Worm (Caenorhabditis elegans): Measurements from ENCODE around the gene C03F11.2.

C03F11.2 gene

ce11 chrX:5397300-5397699 is at the start of gene C03F11.2:
C03F11.2 (minus strand) TSS chrX:5397400.
- no peak for TF ChIP-seq tab-1 (GFP tag; IDR thresholded peaks at IDR 0.05)
- no peak for TF ChIP-seq ref-1 (GFP tag; conservative IDR thresholded peaks at IDR 0.05)
- TF ChIP-seq klf-2 (GFP tag; conservative IDR thresholded peaks at IDR 0.05) = no peak
- TF ChIP-seq T22C8.4 (GFP tag; IDR thresholded peaks at IDR 0.05) = no peak
- no peak for TF ChIP-seq cog-1 (tag; optimal IDR thresholded peaks at IDR 0.05)
- TF ChIP-seq ztf-29 (GFP tag; IDR thresholded peaks at IDR 0.05) = no peak
- TF ChIP-seq med-1 (GFP tag; optimal IDR thresholded peaks at IDR 0.05; ENCODE audit: insufficient read depth) = no peak
- TF ChIP-seq flt-1 (GFP tag; IDR thresholded peaks at IDR 0.05) = no peak
- no peak for TF ChIP-seq ztf-23 (GFP tag; IDR thresholded peaks at IDR 0.05)

ce11 chrX:5444863-5445262 is 47.7 kb upstream of the C03F11.2 start, which contains the start of gene itm-2:
itm-2 (plus strand) TSS chrX:5445163.
- TF ChIP-seq med-1 (GFP tag; optimal IDR thresholded peaks at IDR 0.05; ENCODE audit: insufficient read depth) (no peak), cog-1 (tag; optimal IDR thresholded peaks at IDR 0.05) (no peak), flt-1 (GFP tag; IDR thresholded peaks at IDR 0.05) (no peak), T22C8.4 (GFP tag; IDR thresholded peaks at IDR 0.05) (no peak), ztf-23 (GFP tag; IDR thresholded peaks at IDR 0.05) (no peak), tab-1 (GFP tag; IDR thresholded peaks at IDR 0.05) (no peak)

- no peak for TF ChIP-seq flt-1 (GFP tag; IDR thresholded peaks at IDR 0.05)
- TF ChIP-seq cog-1 (tag; optimal IDR thresholded peaks at IDR 0.05) = no peak
- no peak for TF ChIP-seq tab-1 (GFP tag; IDR thresholded peaks at IDR 0.05)
- no peak for TF ChIP-seq ztf-29 (GFP tag; IDR thresholded peaks at IDR 0.05)
- TF ChIP-seq T22C8.4 (GFP tag; IDR thresholded peaks at IDR 0.05) = no peak
- no peak for TF ChIP-seq ref-1 (GFP tag; conservative IDR thresholded peaks at IDR 0.05)
- no peak for TF ChIP-seq klf-2 (GFP tag; conservative IDR thresholded peaks at IDR 0.05)
- TF ChIP-seq ztf-23 (GFP tag; IDR thresholded peaks at IDR 0.05) = no peak
- TF ChIP-seq med-1 (GFP tag; optimal IDR thresholded peaks at IDR 0.05; ENCODE audit: insufficient read depth) = no peak
These were observed 36.7 kb upstream of the C03F11.2 start for ce11 chrX:5433912-5434311.

- TF ChIP-seq cog-1 (tag; optimal IDR thresholded peaks at IDR 0.05) (peak; percentile 96), ztf-29 (GFP tag; IDR thresholded peaks at IDR 0.05) (peak; percentile 76), klf-2 (GFP tag; conservative IDR thresholded peaks at IDR 0.05) (peak; percentile 61), med-1 (GFP tag; optimal IDR thresholded peaks at IDR 0.05; ENCODE audit: insufficient read depth) (peak; percentile 61), tab-1 (GFP tag; IDR thresholded peaks at IDR 0.05) (peak; percentile 83), flt-1 (GFP tag; IDR thresholded peaks at IDR 0.05) (no peak; the same call in none of the 2 replicates), ref-1 (GFP tag; conservative IDR thresholded peaks at IDR 0.05) (0 out of 2 replicates have a peak, but pooled peaks have one; percentile 23), ztf-23 (GFP tag; IDR thresholded peaks at IDR 0.05) (peak; percentile 91), T22C8.4 (GFP tag; IDR thresholded peaks at IDR 0.05) (peak; percentile 67; the same call in 1 of the 2 replicates)
These were observed 32.1 kb upstream of the C03F11.2 start for ce11 chrX:5429335-5429734.

ce11 chrX:5414250-5414649 is 17.1 kb upstream of the C03F11.2 start, which contains the start of gene C41A3.2:
C41A3.2 (minus strand) TSS chrX:5414350.
- no peak for TF ChIP-seq med-1 (GFP tag; optimal IDR thresholded peaks at IDR 0.05; ENCODE audit: insufficient read depth)
- TF ChIP-seq cog-1 (tag; optimal IDR thresholded peaks at IDR 0.05) = no peak
- no peak for TF ChIP-seq ref-1 (GFP tag; conservative IDR thresholded peaks at IDR 0.05)
- no peak for TF ChIP-seq klf-2 (GFP tag; conservative IDR thresholded peaks at IDR 0.05)
- TF ChIP-seq flt-1 (GFP tag; IDR thresholded peaks at IDR 0.05) = no peak
- TF ChIP-seq tab-1 (GFP tag; IDR thresholded peaks at IDR 0.05) = no peak
- TF ChIP-seq T22C8.4 (GFP tag; IDR thresholded peaks at IDR 0.05) = no peak
- no peak for TF ChIP-seq ztf-23 (GFP tag; IDR thresholded peaks at IDR 0.05)
- no peak for TF ChIP-seq ztf-29 (GFP tag; IDR thresholded peaks at IDR 0.05)

ce11 chrX:5413510-5413909 is 16.3 kb upstream of the C03F11.2 start, which contains the start of gene pks-1:
pks-1 (plus strand) TSS chrX:5413810.
- no peak for TF ChIP-seq ztf-23 (GFP tag; IDR thresholded peaks at IDR 0.05)
- no peak for TF ChIP-seq med-1 (GFP tag; optimal IDR thresholded peaks at IDR 0.05; ENCODE audit: insufficient read depth)
- no peak for TF ChIP-seq T22C8.4 (GFP tag; IDR thresholded peaks at IDR 0.05)
- no peak for TF ChIP-seq ref-1 (GFP tag; conservative IDR thresholded peaks at IDR 0.05)
- no peak for TF ChIP-seq klf-2 (GFP tag; conservative IDR thresholded peaks at IDR 0.05)
- no peak for TF ChIP-seq flt-1 (GFP tag; IDR thresholded peaks at IDR 0.05)
- no peak for TF ChIP-seq ztf-29 (GFP tag; IDR thresholded peaks at IDR 0.05)
- TF ChIP-seq cog-1 (tag; optimal IDR thresholded peaks at IDR 0.05) = no peak
- TF ChIP-seq tab-1 (GFP tag; IDR thresholded peaks at IDR 0.05) = no peak

ce11 chrX:5407271-5407670 is 10.1 kb upstream of the C03F11.2 start:
- TF ChIP-seq ref-1 (GFP tag; conservative IDR thresholded peaks at IDR 0.05) (no peak; the same call in 1 of the 2 replicates), cog-1 (tag; optimal IDR thresholded peaks at IDR 0.05) (no peak), klf-2 (GFP tag; conservative IDR thresholded peaks at IDR 0.05) (peak; percentile 67; the same call in 1 of the 2 replicates), ztf-29 (GFP tag; IDR thresholded peaks at IDR 0.05) (peak; percentile 72), ztf-23 (GFP tag; IDR thresholded peaks at IDR 0.05) (peak; percentile 63), flt-1 (GFP tag; IDR thresholded peaks at IDR 0.05) (no peak), tab-1 (GFP tag; IDR thresholded peaks at IDR 0.05) (peak; percentile 72), T22C8.4 (GFP tag; IDR thresholded peaks at IDR 0.05) (peak; percentile 48; the same call in 1 of the 2 replicates), med-1 (GFP tag; optimal IDR thresholded peaks at IDR 0.05; ENCODE audit: insufficient read depth) (peak; percentile 22)

ce11 chrX:5406345-5406744 is 9.1 kb upstream of the C03F11.2 start, which contains the start of gene C03F11.4:
C03F11.4 (minus strand) TSS chrX:5406445.
- no peak for TF ChIP-seq flt-1 (GFP tag; IDR thresholded peaks at IDR 0.05)
- no peak for TF ChIP-seq klf-2 (GFP tag; conservative IDR thresholded peaks at IDR 0.05)
- TF ChIP-seq ref-1 (GFP tag; conservative IDR thresholded peaks at IDR 0.05) = no peak
- no peak for TF ChIP-seq med-1 (GFP tag; optimal IDR thresholded peaks at IDR 0.05; ENCODE audit: insufficient read depth)

ce11 chrX:5400524-5400923 is 3.3 kb upstream of the C03F11.2 start, which contains the start of gene scav-1:
scav-1 (minus strand) TSS chrX:5400584.
- TF ChIP-seq cog-1 (tag; optimal IDR thresholded peaks at IDR 0.05) (no peak), ztf-29 (GFP tag; IDR thresholded peaks at IDR 0.05) (no peak), flt-1 (GFP tag; IDR thresholded peaks at IDR 0.05) (no peak)

ce11 chrX:5387629-5388028 is 9.6 kb downstream of the C03F11.2 start:
- TF ChIP-seq ref-1 (GFP tag; conservative IDR thresholded peaks at IDR 0.05) = no peak
- no peak for TF ChIP-seq klf-2 (GFP tag; conservative IDR thresholded peaks at IDR 0.05)
- no peak for TF ChIP-seq T22C8.4 (GFP tag; IDR thresholded peaks at IDR 0.05)
- TF ChIP-seq tab-1 (GFP tag; IDR thresholded peaks at IDR 0.05) = no peak
- TF ChIP-seq ztf-29 (GFP tag; IDR thresholded peaks at IDR 0.05) = no peak
- no peak for TF ChIP-seq med-1 (GFP tag; optimal IDR thresholded peaks at IDR 0.05; ENCODE audit: insufficient read depth)
- TF ChIP-seq cog-1 (tag; optimal IDR thresholded peaks at IDR 0.05) = no peak
- TF ChIP-seq ztf-23 (GFP tag; IDR thresholded peaks at IDR 0.05) = no peak
- no peak for TF ChIP-seq flt-1 (GFP tag; IDR thresholded peaks at IDR 0.05)
